Worm (Caenorhabditis elegans) whole organism, L1 larva: ENCODE measurements around the gene rps-3.

Source experiments
- fkh-8 ChIP-seq: sonication (generic microtip); optimal IDR thresholded peaks from 2 replicates; lab custom pipeline; 2016; ENCODE audit warnings: mild to moderate bottlenecking, missing genetic modification characterization, missing compliant biosample characterization
- hpl-2 ChIP-seq: fragments of 150-350 bp; optimal IDR thresholded peaks from 2 replicates; lab custom pipeline; 2014; ENCODE audit warnings: missing biosample characterization, missing genetic modification reagents, missing genetic modification characterization
- lin-13 ChIP-seq: fragments of 150-350 bp; optimal IDR thresholded peaks from 2 replicates; lab custom pipeline; 2014; ENCODE audit warnings: missing biosample characterization, missing genetic modification reagents, missing genetic modification characterization
- lin-35 ChIP-seq, 2 experiments: fragments of 150-350 bp; optimal IDR thresholded peaks; 2 replicates each; lab custom pipeline; 2014; ENCODE audit warnings: missing biosample characterization in 2 of 2, missing genetic modification characterization in 2 of 2, missing genetic modification reagents in 2 of 2
- mef-2 ChIP-seq: fragments of 150-350 bp; optimal IDR thresholded peaks from 2 replicates; lab custom pipeline; 2014; ENCODE audit warnings: missing biosample characterization, missing genetic modification characterization
- nhr-28 ChIP-seq: fragments of 150-350 bp; optimal IDR thresholded peaks from 2 replicates; lab custom pipeline; 2014; ENCODE audit warnings: missing biosample characterization, missing genetic modification characterization
- snpc-4 ChIP-seq: fragments of 150-350 bp; optimal IDR thresholded peaks from 2 replicates; lab custom pipeline; 2014; ENCODE audit warnings: missing biosample characterization, missing genetic modification characterization
- unc-98 ChIP-seq: fragments of 200-800 bp; sonication (Bioruptor generic); IDR thresholded peaks from 2 replicates; pipeline ENCODE4 v1.3.6; 2022; ENCODE audit warnings: missing genetic modification characterization, missing compliant biosample characterization

ce11 chrIII:6215943-6216342, 9.3 kb downstream of the rps-3 start:
- TF ChIP-seq lin-13 (GFP tag; lab: Kevin White, UChicago): no peak
- TF ChIP-seq snpc-4 (tag; lab: Kevin White, UChicago): no peak
- TF ChIP-seq lin-35 (GFP tag; optimal IDR thresholded peaks at IDR 0.05; lab: Kevin White, UChicago): peak in 1 of 2 experiments; percentile 47
- no peak for TF ChIP-seq hpl-2
- no peak for TF ChIP-seq fkh-8
- no peak for TF ChIP-seq mef-2 (tag; lab: Kevin White, UChicago)
- no peak for TF ChIP-seq nhr-28 (tag; lab: Kevin White, UChicago)
- TF ChIP-seq unc-98 (GFP tag; lab: Robert Waterston, UW): no peak
